Worm (Caenorhabditis elegans): ENCODE measurements around the gene srab-24.

srab-24 gene

DNA sequence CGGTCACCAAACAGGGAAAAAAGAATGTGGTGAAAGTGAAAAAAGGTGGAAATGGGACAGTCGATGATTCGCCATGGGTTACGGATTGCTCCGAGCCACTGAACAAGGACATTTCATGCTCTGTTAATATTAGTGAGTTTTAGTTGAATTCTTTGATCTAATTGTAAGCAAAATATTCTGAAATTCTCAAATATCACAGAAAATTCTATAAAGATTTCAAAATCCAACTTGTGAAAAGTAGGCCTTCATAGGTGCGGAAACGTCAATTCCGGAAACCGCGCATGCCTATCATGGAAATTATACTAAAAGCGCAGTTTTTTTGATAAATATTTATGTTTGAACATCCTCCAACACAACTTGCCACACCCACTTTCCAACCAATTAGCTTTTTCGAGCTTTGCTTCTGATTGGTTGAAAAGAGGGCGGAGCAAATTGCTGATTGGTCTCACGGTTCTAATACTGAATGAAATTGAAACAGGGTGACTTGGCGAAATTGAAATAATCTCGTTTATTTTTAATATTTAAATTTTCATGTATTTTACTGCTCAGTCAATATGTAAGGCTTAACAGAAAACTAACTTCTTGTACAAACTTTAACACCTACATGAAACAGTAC lies 26.9 kb upstream of the srab-24 start:
- TF ChIP-seq zip-5 (tag; optimal IDR thresholded peaks at IDR 0.05) = no peak
- TF ChIP-seq nfya-1 (tag; optimal IDR thresholded peaks at IDR 0.05) = peak; percentile 56
- no peak for TF ChIP-seq ets-4 (tag; optimal IDR thresholded peaks at IDR 0.05)
- no peak for TF ChIP-seq ahr-1 (tag; optimal IDR thresholded peaks at IDR 0.05)

ce11 chrIV:14276160-14276559 lies 26.1 kb upstream of the srab-24 start, which contains the start of gene ilcr-1:
TSS of gene ilcr-1 (plus strand) at chrIV:14276460.
- TF ChIP-seq nfya-1 (tag; optimal IDR thresholded peaks at IDR 0.05) (no peak), hlh-15 (tag; optimal IDR thresholded peaks at IDR 0.05) (no peak), ceh-19 (GFP tag; optimal IDR thresholded peaks at IDR 0.05) (no peak), elt-4 (tag; optimal IDR thresholded peaks at IDR 0.05) (no peak), che-1 (tag; optimal IDR thresholded peaks at IDR 0.05) (no peak), zip-5 (tag; optimal IDR thresholded peaks at IDR 0.05) (no peak), hlh-30 (tag; optimal IDR thresholded peaks at IDR 0.05; ENCODE audit: insufficient read depth) (no peak)

ce11 chrIV:14274834-14275233 lies 24.8 kb upstream of the srab-24 start:
- TF ChIP-seq sox-4 (tag; optimal IDR thresholded peaks at IDR 0.05) (no peak), odd-2 (tag; optimal IDR thresholded peaks at IDR 0.05) (no peak), nhr-232 (tag; optimal IDR thresholded peaks at IDR 0.05) (no peak), sox-2 (GFP tag; IDR thresholded peaks at IDR 0.05) (no peak), unc-3 (GFP tag; conservative IDR thresholded peaks at IDR 0.05) (no peak), unc-3 (tag; optimal IDR thresholded peaks at IDR 0.05) (no peak), hlh-6 (tag; optimal IDR thresholded peaks at IDR 0.05) (no peak), dmd-4 (tag; optimal IDR thresholded peaks at IDR 0.05; ENCODE audit: borderline replicate concordance) (no peak), elt-4 (tag; optimal IDR thresholded peaks at IDR 0.05) (no peak), unc-86 (tag; optimal IDR thresholded peaks at IDR 0.05) (no peak), lim-6 (tag; optimal IDR thresholded peaks at IDR 0.05) (no peak), syd-9 (tag; optimal IDR thresholded peaks at IDR 0.05) (no peak), fax-1 (tag; optimal IDR thresholded peaks at IDR 0.05) (no peak), pqm-1 (tag; optimal IDR thresholded peaks at IDR 0.05) (no peak), ceh-24 (tag; optimal IDR thresholded peaks at IDR 0.05) (no peak), madf-2 (tag; optimal IDR thresholded peaks at IDR 0.05) (no peak), elt-2 (tag; optimal IDR thresholded peaks at IDR 0.05) (no peak), hlh-15 (tag; optimal IDR thresholded peaks at IDR 0.05) (no peak)

DNA sequence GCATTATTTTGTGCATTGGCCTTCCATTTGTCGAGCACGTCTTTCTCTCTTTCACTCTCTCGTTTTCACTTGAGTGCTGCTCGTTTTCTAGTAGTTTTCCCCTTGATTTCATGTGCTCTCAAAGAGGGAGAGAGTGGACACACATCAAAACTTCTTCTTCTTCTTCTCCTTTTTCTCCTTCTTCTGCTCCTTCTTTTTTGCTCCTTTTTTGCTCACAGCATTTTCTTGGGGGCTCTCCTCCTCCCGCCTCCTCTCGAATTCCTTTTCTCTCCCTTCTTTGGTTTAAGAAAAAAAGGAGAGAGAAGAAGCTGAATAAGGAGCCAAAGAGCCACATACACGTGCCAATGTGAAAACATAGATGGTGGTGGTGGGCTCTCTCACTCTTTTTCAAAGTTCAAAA lies 22.5 kb upstream of the srab-24 start:
- no peak for TF ChIP-seq ztf-16 (tag; optimal IDR thresholded peaks at IDR 0.05)
- TF ChIP-seq sdc-2 (tag; optimal IDR thresholded peaks at IDR 0.05) = peak; percentile 1
- TF ChIP-seq tbx-2 (tag; optimal IDR thresholded peaks at IDR 0.05) = peak; percentile 11
- peak; percentile 53 for TF ChIP-seq ceh-31 (tag; optimal IDR thresholded peaks at IDR 0.05)
- TF ChIP-seq che-1 (tag; optimal IDR thresholded peaks at IDR 0.05) = no peak
- TF ChIP-seq unc-42 (tag; optimal IDR thresholded peaks at IDR 0.05) = peak; percentile 56

DNA sequence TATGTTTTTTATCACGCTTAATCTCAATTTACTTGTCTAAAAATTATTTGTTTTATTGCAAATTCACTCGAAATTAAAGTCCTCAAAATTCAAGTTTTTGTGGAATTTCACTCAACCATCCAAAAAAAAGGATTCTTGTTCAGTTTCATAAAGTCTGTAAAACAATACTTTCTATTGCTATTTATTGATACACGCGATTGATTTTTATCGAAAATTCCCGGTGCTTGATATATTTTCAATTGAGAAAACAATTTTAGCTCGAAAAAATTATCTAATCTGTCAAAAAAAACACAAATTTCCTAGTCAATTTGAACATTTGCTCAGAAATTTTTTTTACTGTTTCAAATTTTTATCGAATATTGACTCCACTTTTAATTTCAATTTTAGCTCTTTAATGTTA lies 19.9 kb upstream of the srab-24 start:
- TF ChIP-seq ceh-30 (tag; optimal IDR thresholded peaks at IDR 0.05) (no peak), F13H6.1 (tag; optimal IDR thresholded peaks at IDR 0.05) (no peak), dve-1 (tag; optimal IDR thresholded peaks at IDR 0.05) (no peak), pqm-1 (tag; optimal IDR thresholded peaks at IDR 0.05) (no peak), nfya-1 (tag; optimal IDR thresholded peaks at IDR 0.05) (no peak), K02D7.2 (tag; optimal IDR thresholded peaks at IDR 0.05) (no peak), rnt-1 (tag; optimal IDR thresholded peaks at IDR 0.05) (no peak), pha-4 (tag; optimal IDR thresholded peaks at IDR 0.05) (no peak), ets-4 (tag; optimal IDR thresholded peaks at IDR 0.05) (no peak), T23F11.4 (GFP tag; optimal IDR thresholded peaks at IDR 0.05) (no peak)

All from whole organism, late embryonic.